Worm (Caenorhabditis elegans) whole organism, L4/young adult: ENCODE results near the gene stdh-4.
"Not testable (repeated sequence)": the region's sequence is repeated elsewhere in the genome, so short reads cannot be mapped to it uniquely, and the experiment has no call there.

Experiments
- W03F9.2 ChIP-seq: fragments of 150-350 bp; optimal IDR thresholded peaks from 2 replicates; lab custom pipeline; 2014; ENCODE audit warnings: missing biosample characterization, missing genetic modification characterization
- dao-5 ChIP-seq: sonication (generic microtip); optimal IDR thresholded peaks from 2 replicates; lab custom pipeline; 2016; ENCODE audit warnings: missing genotype, missing genetic modification characterization, moderate library complexity, missing compliant biosample characterization
- him-1 ChIP-seq: sonication (generic microtip); optimal IDR thresholded peaks from 2 replicates; lab custom pipeline; 2016; ENCODE audit warnings: missing genotype, missing genetic modification reagents, missing genetic modification characterization, missing compliant biosample characterization

- not testable (repeated sequence) for TF ChIP-seq him-1 (tag; lab: Kevin White, UChicago); W03F9.2; dao-5 (tag; lab: Kevin White, UChicago)
Measured at ce11 chrV:8534534-8535283, 14.4 kb upstream of the stdh-4 start, which contains the start of the genes his-6 and his-5.
